Fruit fly (Drosophila melanogaster) whole organism, embryonic: Measurements from ENCODE around the gene mib1.

Source experiments
- Awh ChIP-seq: fragments of 200-800 bp; sonication (Bioruptor generic); IDR thresholded peaks from 2 replicates; pipeline ENCODE4, ENCODE4 v1.3.6; 2022; ENCODE audit warnings: missing biosample characterization, missing genetic modification characterization
- B-H1 ChIP-seq: fragments of 200-800 bp; sonication (Bioruptor generic); IDR thresholded peaks from 3 replicates; pipeline ENCODE4 v1.3.6; 2022; ENCODE audit warnings: missing biosample characterization, missing genetic modification characterization
- CG10209 ChIP-seq: fragments of 200-800 bp; sonication (Bioruptor generic); optimal IDR thresholded peaks from 3 replicates; lab custom pipeline; 2017; ENCODE audit warnings: missing biosample characterization, mild to moderate bottlenecking, missing genetic modification characterization, missing genetic modification reagents
- CG1024 ChIP-seq: fragments of 200-800 bp; sonication (Bioruptor generic); IDR thresholded peaks from 2 replicates; pipeline ENCODE4 v1.3.6; 2022; ENCODE audit warnings: missing biosample characterization, missing genetic modification characterization
- CG10543 ChIP-seq: fragments of 200-800 bp; sonication (Bioruptor generic); optimal IDR thresholded peaks from 3 replicates; lab custom pipeline; 2017; ENCODE audit warnings: missing biosample characterization, mild to moderate bottlenecking, missing genetic modification characterization, moderate library complexity
- CG10979 ChIP-seq: fragments of 200-800 bp; sonication (Bioruptor generic); optimal IDR thresholded peaks from 2 replicates; lab custom pipeline; 2018; ENCODE audit warnings: missing biosample characterization, mild to moderate bottlenecking, missing genetic modification characterization, moderate library complexity
- CG12942 ChIP-seq: fragments of 200-800 bp; sonication (Bioruptor generic); optimal IDR thresholded peaks from 3 replicates; lab custom pipeline; 2016; ENCODE audit warnings: missing biosample characterization, missing genetic modification characterization
- CG14710 ChIP-seq: fragments of 200-800 bp; sonication (Bioruptor generic); optimal IDR thresholded peaks from 3 replicates; lab custom pipeline; 2019; ENCODE audit warnings: missing biosample characterization, mild to moderate bottlenecking, missing genetic modification characterization, moderate library complexity
- CG15073 ChIP-seq: fragments of 200-800 bp; sonication (Bioruptor generic); optimal IDR thresholded peaks from 2 replicates; lab custom pipeline; 2016; ENCODE audit warnings: missing biosample characterization, missing genetic modification characterization
- CG17385 ChIP-seq: fragments of 200-800 bp; sonication (Bioruptor generic); optimal IDR thresholded peaks from 3 replicates; lab custom pipeline; 2018; ENCODE audit warnings: missing biosample characterization, mild to moderate bottlenecking, missing genetic modification characterization
- CG17568 ChIP-seq: fragments of 200-800 bp; sonication (Bioruptor generic); optimal IDR thresholded peaks from 2 replicates; lab custom pipeline; 2018; ENCODE audit warnings: missing biosample characterization, mild to moderate bottlenecking, missing genetic modification characterization, moderate library complexity
- CG1832 ChIP-seq: fragments of 200-800 bp; sonication (Bioruptor generic); optimal IDR thresholded peaks from 2 replicates; lab custom pipeline; 2017; ENCODE audit warnings: missing biosample characterization, mild to moderate bottlenecking, missing genetic modification characterization, inconsistent platforms
- CG18476 ChIP-seq: fragments of 200-800 bp; sonication (Bioruptor generic); optimal IDR thresholded peaks from 2 replicates; lab custom pipeline; 2016; ENCODE audit warnings: missing biosample characterization, mild to moderate bottlenecking, missing genetic modification characterization
- CG32767 ChIP-seq: fragments of 200-800 bp; sonication (Bioruptor generic); IDR thresholded peaks from 2 replicates; pipeline ENCODE4 v1.3.6; 2022; ENCODE audit warnings: missing biosample characterization, missing genetic modification characterization
- CG42726 ChIP-seq: fragments of 200-800 bp; sonication (Bioruptor generic); IDR thresholded peaks from 2 replicates; pipeline ENCODE4 v1.3.6; 2022; ENCODE audit warnings: missing biosample characterization, missing genetic modification characterization; ENCODE audit not compliant: partially characterized antibody
- CG4820 ChIP-seq: fragments of 200-800 bp; sonication (Bioruptor generic); optimal IDR thresholded peaks from 3 replicates; lab custom pipeline; 2016; ENCODE audit warnings: missing biosample characterization, missing genetic modification characterization
- CG5953 ChIP-seq: fragments of 200-800 bp; sonication (Bioruptor generic); IDR thresholded peaks from 2 replicates; pipeline ENCODE4 v1.3.6; 2022; ENCODE audit warnings: missing biosample characterization, missing genetic modification characterization
- CG7745 ChIP-seq: fragments of 200-800 bp; sonication (Bioruptor generic); optimal IDR thresholded peaks from 2 replicates; lab custom pipeline; 2018; ENCODE audit warnings: missing biosample characterization, mild to moderate bottlenecking, missing genetic modification characterization, moderate library complexity
- CG9797 ChIP-seq: fragments of 200-800 bp; sonication (Bioruptor generic); optimal IDR thresholded peaks from 3 replicates; lab custom pipeline; 2018; ENCODE audit warnings: missing biosample characterization, mild to moderate bottlenecking, missing genetic modification characterization
- CrebB ChIP-seq: fragments of 200-800 bp; sonication (Bioruptor generic); optimal IDR thresholded peaks from 3 replicates; lab custom pipeline; 2018; ENCODE audit warnings: missing biosample characterization, mild to moderate bottlenecking, missing genetic modification characterization
- D ChIP-seq, 2 experiments: fragments of 200-800 bp in 1 of 2; fragments of >200 bp in 1 of 2; sonication (Bioruptor generic) in 1 of 2; optimal IDR thresholded peaks; 2 replicates in 1 of 2; 3 replicates in 1 of 2; lab custom pipeline; 2017; ENCODE audit warnings: mild to moderate bottlenecking in 1 of 2, missing biosample characterization in 1 of 2, missing genetic modification characterization in 1 of 2, missing genetic modification reagents in 1 of 2
- Dbx ChIP-seq: fragments of 200-800 bp; sonication (Bioruptor generic); IDR thresholded peaks from 3 replicates; pipeline ENCODE4 v1.3.6; 2022; ENCODE audit warnings: missing biosample characterization, missing genetic modification characterization
- Dref ChIP-seq: fragments of 200-800 bp; sonication (Bioruptor generic); IDR thresholded peaks from 2 replicates; pipeline ENCODE4 v1.3.6; 2022; ENCODE audit warnings: missing biosample characterization, missing genetic modification characterization
- Fer3 ChIP-seq: fragments of 200-800 bp; sonication (Bioruptor generic); optimal IDR thresholded peaks from 2 replicates; lab custom pipeline; 2018; ENCODE audit warnings: missing biosample characterization, mild to moderate bottlenecking, missing genetic modification characterization, moderate library complexity
- Mes4 ChIP-seq: fragments of 200-800 bp; sonication (Bioruptor generic); optimal IDR thresholded peaks from 2 replicates; lab custom pipeline; 2016; ENCODE audit warnings: missing biosample characterization, missing genetic modification characterization
- Mrtf ChIP-seq: fragments of 200-800 bp; sonication (Bioruptor generic); IDR thresholded peaks from 3 replicates; pipeline ENCODE4 v1.3.6; 2022; ENCODE audit warnings: missing biosample characterization, missing genetic modification characterization
- NfI ChIP-seq: fragments of 200-800 bp; sonication (Bioruptor generic); optimal IDR thresholded peaks from 3 replicates; lab custom pipeline; 2018; ENCODE audit warnings: missing biosample characterization, mild to moderate bottlenecking, missing genetic modification characterization, moderate library complexity
- Optix ChIP-seq: fragments of 200-800 bp; sonication (Bioruptor generic); IDR thresholded peaks from 3 replicates; pipeline ENCODE4 v1.3.6; 2022; ENCODE audit warnings: missing biosample characterization, missing genetic modification characterization
- Ssrp ChIP-seq: fragments of 200-800 bp; sonication (Bioruptor generic); optimal IDR thresholded peaks from 2 replicates; lab custom pipeline; 2018; ENCODE audit warnings: missing biosample characterization, mild to moderate bottlenecking, missing genetic modification characterization, moderate library complexity
- al ChIP-seq: fragments of 200-800 bp; sonication (Bioruptor generic); IDR thresholded peaks from 2 replicates; pipeline ENCODE4 v1.3.6; 2022; ENCODE audit warnings: missing biosample characterization, missing genetic modification characterization
- cad ChIP-seq: fragments of >200 bp; optimal IDR thresholded peaks from 2 replicates; lab custom pipeline; 2017; ENCODE audit warnings: missing biosample characterization, missing genetic modification characterization
- cas ChIP-seq: fragments of 200-800 bp; sonication (Bioruptor generic); IDR thresholded peaks from 2 replicates; pipeline ENCODE4 v1.3.6; 2022; ENCODE audit warnings: missing biosample characterization, missing genetic modification characterization
- cwo ChIP-seq: fragments of 200-800 bp; sonication (Bioruptor generic); optimal IDR thresholded peaks from 3 replicates; lab custom pipeline; 2017; ENCODE audit warnings: missing biosample characterization, missing genetic modification characterization, mild to moderate bottlenecking, moderate library complexity, missing genetic modification reagents
- dysf ChIP-seq: fragments of 200-800 bp; sonication (Bioruptor generic); IDR thresholded peaks from 3 replicates; pipeline ENCODE4 v1.3.6; 2022; ENCODE audit warnings: missing biosample characterization, missing genetic modification characterization
- fu2 ChIP-seq: fragments of 200-800 bp; sonication (Bioruptor generic); optimal IDR thresholded peaks from 2 replicates; lab custom pipeline; 2016; ENCODE audit warnings: missing biosample characterization, missing genetic modification characterization
- gsb-n ChIP-seq: fragments of 200-800 bp; sonication (Bioruptor generic); optimal IDR thresholded peaks from 3 replicates; lab custom pipeline; 2018; ENCODE audit warnings: missing biosample characterization, mild to moderate bottlenecking, missing genetic modification characterization
- hbn ChIP-seq: fragments of 200-800 bp; sonication (Bioruptor generic); IDR thresholded peaks from 2 replicates; pipeline ENCODE4 v1.3.6; 2022; ENCODE audit warnings: missing biosample characterization, missing genetic modification characterization; ENCODE audit not compliant: partially characterized antibody
- knrl ChIP-seq: fragments of 200-800 bp; sonication (Bioruptor generic); IDR thresholded peaks from 3 replicates; pipeline ENCODE4 v1.3.6; 2022; ENCODE audit warnings: missing biosample characterization, missing genetic modification characterization; ENCODE audit not compliant: partially characterized antibody
- lov ChIP-seq, 2 experiments: fragments of 200-800 bp in 1 of 2; fragments of >200 bp in 1 of 2; sonication (Bioruptor generic) in 1 of 2; IDR thresholded peaks in 1 of 2; optimal IDR thresholded peaks in 1 of 2; 2 replicates in 1 of 2; 3 replicates in 1 of 2; pipeline versions ENCODE4 v1.3.6 to Lab custom; 2017 to 2022; ENCODE audit warnings: missing biosample characterization in 1 of 2, missing genetic modification characterization in 1 of 2
- nmo ChIP-seq: fragments of 200-800 bp; sonication (Bioruptor generic); optimal IDR thresholded peaks from 2 replicates; lab custom pipeline; 2018; ENCODE audit warnings: missing biosample characterization, mild to moderate bottlenecking, missing genetic modification characterization, moderate library complexity
- odd ChIP-seq: fragments of 200-800 bp; sonication (Bioruptor generic); optimal IDR thresholded peaks from 2 replicates; lab custom pipeline; 2017; ENCODE audit warnings: missing biosample characterization, mild to moderate bottlenecking, missing genetic modification characterization
- p53 ChIP-seq: fragments of 200-800 bp; sonication (Bioruptor generic); optimal IDR thresholded peaks from 2 replicates; lab custom pipeline; 2016; ENCODE audit warnings: missing biosample characterization, missing genetic modification characterization
- pnt ChIP-seq: fragments of 200-800 bp; sonication (Bioruptor generic); optimal IDR thresholded peaks from 3 replicates; lab custom pipeline; 2016; ENCODE audit warnings: missing biosample characterization, missing genetic modification characterization
- psq ChIP-seq: fragments of 200-800 bp; sonication (Bioruptor generic); optimal IDR thresholded peaks from 2 replicates; lab custom pipeline; 2017; ENCODE audit warnings: missing biosample characterization, missing genetic modification characterization
- rib ChIP-seq: fragments of 200-800 bp; sonication (Bioruptor generic); IDR thresholded peaks from 2 replicates; pipeline ENCODE4 v1.3.6; 2022; ENCODE audit warnings: missing biosample characterization, missing genetic modification characterization
- shn ChIP-seq: fragments of 200-800 bp; sonication (Bioruptor generic); optimal IDR thresholded peaks from 3 replicates; lab custom pipeline; 2016; ENCODE audit warnings: missing biosample characterization, missing genetic modification characterization
- sna ChIP-seq: fragments of 200-800 bp; sonication (Bioruptor generic); IDR thresholded peaks from 2 replicates; pipeline ENCODE4 v1.3.6; 2022; ENCODE audit warnings: missing biosample characterization, missing genetic modification characterization; ENCODE audit not compliant: partially characterized antibody
- vnd ChIP-seq: fragments of 200-800 bp; sonication (Bioruptor generic); IDR thresholded peaks from 3 replicates; pipeline ENCODE4 v1.3.6; 2022; ENCODE audit warnings: missing biosample characterization, missing genetic modification characterization; ENCODE audit not compliant: partially characterized antibody

The mib1 gene

DNA sequence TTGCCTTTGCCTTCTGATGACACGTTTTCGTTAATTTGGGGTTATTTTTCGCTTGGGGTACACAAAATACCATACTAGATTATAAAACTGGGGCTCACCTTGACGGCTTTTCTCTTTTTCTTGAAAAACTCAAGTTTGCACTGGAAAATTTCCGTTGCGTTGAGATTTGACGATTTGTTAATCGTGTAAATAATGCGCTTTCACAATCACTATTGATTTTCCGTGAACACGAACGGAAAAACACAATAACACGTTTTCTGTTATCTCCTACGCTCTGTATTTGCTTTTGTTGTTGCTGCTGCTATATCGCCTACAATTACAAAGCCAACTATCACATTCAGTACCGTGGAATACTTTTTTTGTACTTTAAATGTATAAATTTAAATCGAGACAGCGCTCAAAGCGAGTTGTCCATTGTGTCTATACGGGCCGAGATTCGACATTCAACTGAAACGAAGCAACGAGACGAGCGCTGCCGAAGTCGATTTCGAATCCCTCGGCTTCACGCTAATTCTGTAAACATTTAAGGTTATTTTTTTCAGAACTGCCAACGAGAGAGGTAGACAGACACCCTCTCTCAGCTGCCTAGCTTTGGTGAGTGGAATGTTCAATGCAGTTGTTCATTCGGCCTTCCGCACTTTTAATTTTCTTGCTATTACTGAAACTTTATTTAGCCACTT is 34.9 kb upstream of the mib1 start (continued):
- TF ChIP-seq CG1024 (0 out of 2 replicates have a peak, but pooled peaks have one; percentile 7), Dbx (GFP tag; lab: Robert Waterston, UW) (peak; percentile 23; the same call in 2 of the 3 replicates), sna (GFP tag; lab: Robert Waterston, UW) (no peak), CG10209 (GFP tag; lab: Kevin White, UChicago) (no peak), Awh (GFP tag; lab: Robert Waterston, UW) (0 out of 2 replicates have a peak, but pooled peaks have one; percentile 8), shn (GFP tag; lab: Kevin White, UChicago) (no peak), CG17568 (peak; percentile 56), CG42726 (GFP tag; lab: Robert Waterston, UW) (peak; percentile 26; the same call in 1 of the 2 replicates), p53 (GFP tag; lab: Kevin White, UChicago) (no peak), CG10543 (GFP tag; lab: Kevin White, UChicago) (peak; percentile 89), cas (GFP tag; lab: Robert Waterston, UW) (0 out of 2 replicates have a peak, but pooled peaks have one; percentile 45), CG18476 (GFP tag; lab: Kevin White, UChicago) (no peak), al (GFP tag; lab: Robert Waterston, UW) (no peak), CG10979 (tag; lab: Kevin White, UChicago) (no peak), knrl (no peak; the same call in 2 of the 3 replicates), odd (GFP tag; lab: Kevin White, UChicago) (no peak), Optix (GFP tag; lab: Robert Waterston, UW) (no peak), D (optimal IDR thresholded peaks at IDR 0.05; lab: Kevin White, UChicago) (no peak), D (GFP tag; optimal IDR thresholded peaks at IDR 0.05; lab: Kevin White, UChicago) (no peak), Ssrp (no peak), CG7745 (peak; percentile 37), vnd (GFP tag; lab: Robert Waterston, UW) (no peak), Mes4 (peak; percentile 44), NfI (GFP tag; lab: Kevin White, UChicago) (peak; percentile 17), gsb-n (tag; lab: Kevin White, UChicago) (peak; percentile 47), Mrtf (GFP tag; lab: Robert Waterston, UW) (no peak), hbn (GFP tag; lab: Robert Waterston, UW) (no peak), nmo (GFP tag; lab: Kevin White, UChicago) (peak; percentile 4), rib (GFP tag; lab: Robert Waterston, UW) (peak; percentile 66), lov (optimal IDR thresholded peaks at IDR 0.05; lab: Kevin White, UChicago) (no peak), lov (GFP tag; IDR thresholded peaks at IDR 0.05; lab: Robert Waterston, UW) (no peak), CG15073 (GFP tag; lab: Kevin White, UChicago) (no peak), fu2 (no peak), Dref (GFP tag; lab: Robert Waterston, UW) (no peak), cwo (GFP tag; lab: Kevin White, UChicago) (peak; percentile 15), CG5953 (GFP tag; lab: Robert Waterston, UW) (peak; percentile 16; the same call in 1 of the 2 replicates), pnt (no peak), dysf (GFP tag; lab: Robert Waterston, UW) (no peak), cad (no peak), B-H1 (no peak; the same call in 2 of the 3 replicates), CrebB (tag; lab: Kevin White, UChicago) (peak; percentile 33), CG17385 (GFP tag; lab: Kevin White, UChicago) (peak; percentile 1), CG1832 (GFP tag; lab: Kevin White, UChicago) (no peak), psq (GFP tag; lab: Kevin White, UChicago) (no peak), CG14710 (tag; lab: Kevin White, UChicago) (no peak), CG4820 (GFP tag; lab: Kevin White, UChicago) (no peak), CG32767 (GFP tag; lab: Robert Waterston, UW) (no peak), CG12942 (GFP tag; lab: Kevin White, UChicago) (no peak), CG9797 (GFP tag; lab: Kevin White, UChicago) (peak; percentile 19), Fer3 (tag; lab: Kevin White, UChicago) (peak; percentile 40)
